Fruit fly (Drosophila melanogaster) whole organism, embryonic: Measurements from ENCODE around the gene CG8563.
A peak's percentile ranks its signal among the peaks of the same experiment; 100 is the strongest.

Source experiments
- Abd-B ChIP-seq: fragments of 200-800 bp; sonication (Bioruptor generic); optimal IDR thresholded peaks from 2 replicates; lab custom pipeline; 2018; ENCODE audit warnings: missing biosample characterization, mild to moderate bottlenecking, missing genetic modification characterization, moderate library complexity
- CG10209 ChIP-seq: fragments of 200-800 bp; sonication (Bioruptor generic); optimal IDR thresholded peaks from 3 replicates; lab custom pipeline; 2017; ENCODE audit warnings: missing biosample characterization, mild to moderate bottlenecking, missing genetic modification characterization, missing genetic modification reagents
- CG12155 ChIP-seq: fragments of 200-800 bp; sonication (Bioruptor generic); optimal IDR thresholded peaks from 3 replicates; lab custom pipeline; 2016; ENCODE audit warnings: missing biosample characterization, missing genetic modification characterization
- CG12942 ChIP-seq: fragments of 200-800 bp; sonication (Bioruptor generic); optimal IDR thresholded peaks from 3 replicates; lab custom pipeline; 2016; ENCODE audit warnings: missing biosample characterization, missing genetic modification characterization
- CG15011 ChIP-seq: fragments of 200-800 bp; sonication (Bioruptor generic); optimal IDR thresholded peaks from 3 replicates; lab custom pipeline; 2018; ENCODE audit warnings: missing biosample characterization, mild to moderate bottlenecking, missing genetic modification characterization
- CG17568 ChIP-seq: fragments of 200-800 bp; sonication (Bioruptor generic); optimal IDR thresholded peaks from 2 replicates; lab custom pipeline; 2018; ENCODE audit warnings: missing biosample characterization, mild to moderate bottlenecking, missing genetic modification characterization, moderate library complexity
- CG2129 ChIP-seq: fragments of 200-800 bp; sonication (Bioruptor generic); IDR thresholded peaks from 2 replicates; pipeline ENCODE4 v1.3.6; 2022; ENCODE audit warnings: missing biosample characterization, missing genetic modification characterization; ENCODE audit not compliant: partially characterized antibody
- CG2202 ChIP-seq: fragments of 200-800 bp; sonication (Bioruptor generic); optimal IDR thresholded peaks from 2 replicates; lab custom pipeline; 2018; ENCODE audit warnings: missing biosample characterization, mild to moderate bottlenecking, missing genetic modification characterization
- CG32772 ChIP-seq: fragments of 200-800 bp; sonication (Bioruptor generic); IDR thresholded peaks from 2 replicates; pipeline ENCODE4 v1.3.6; 2022; ENCODE audit warnings: missing biosample characterization, missing genetic modification characterization
- CG33557 ChIP-seq: fragments of 200-800 bp; sonication (Bioruptor generic); optimal IDR thresholded peaks from 2 replicates; lab custom pipeline; 2019; ENCODE audit warnings: missing biosample characterization, mild to moderate bottlenecking, missing genetic modification characterization, moderate library complexity
- CG42726 ChIP-seq: fragments of 200-800 bp; sonication (Bioruptor generic); IDR thresholded peaks from 2 replicates; pipeline ENCODE4 v1.3.6; 2022; ENCODE audit warnings: missing biosample characterization, missing genetic modification characterization; ENCODE audit not compliant: partially characterized antibody
- CG43689 ChIP-seq: fragments of 200-800 bp; sonication (Bioruptor generic); IDR thresholded peaks from 2 replicates; pipeline ENCODE4 v1.3.6; 2022; ENCODE audit warnings: missing biosample characterization, missing genetic modification characterization
- CG4820 ChIP-seq: fragments of 200-800 bp; sonication (Bioruptor generic); optimal IDR thresholded peaks from 3 replicates; lab custom pipeline; 2016; ENCODE audit warnings: missing biosample characterization, missing genetic modification characterization
- CG5245 ChIP-seq: fragments of 200-800 bp; sonication (Bioruptor generic); optimal IDR thresholded peaks from 3 replicates; lab custom pipeline; 2016; ENCODE audit warnings: missing biosample characterization, missing genetic modification characterization
- CG6272 ChIP-seq: fragments of 200-800 bp; sonication (Bioruptor generic); IDR thresholded peaks from 2 replicates; pipeline ENCODE4 v1.3.6; 2022; ENCODE audit warnings: missing biosample characterization, missing genetic modification characterization
- CG7745 ChIP-seq: fragments of 200-800 bp; sonication (Bioruptor generic); optimal IDR thresholded peaks from 2 replicates; lab custom pipeline; 2018; ENCODE audit warnings: missing biosample characterization, mild to moderate bottlenecking, missing genetic modification characterization, moderate library complexity
- CG8281 ChIP-seq: fragments of 200-800 bp; sonication (Bioruptor generic); optimal IDR thresholded peaks from 2 replicates; lab custom pipeline; 2018; ENCODE audit warnings: missing biosample characterization, mild to moderate bottlenecking, missing genetic modification characterization, moderate library complexity
- CG8290 ChIP-seq, 3 experiments: fragments of 200-800 bp; sonication (Bioruptor generic); optimal IDR thresholded peaks; 2 replicates each; lab custom pipeline; 2016 to 2019; ENCODE audit warnings: missing biosample characterization in 3 of 3, missing genetic modification characterization in 3 of 3, mild to moderate bottlenecking in 2 of 3, moderate library complexity in 1 of 3
- CG8944 ChIP-seq: fragments of 200-800 bp; sonication (Bioruptor generic); optimal IDR thresholded peaks from 3 replicates; lab custom pipeline; 2016; ENCODE audit warnings: missing biosample characterization, missing genetic modification characterization
- Camta ChIP-seq: fragments of 200-800 bp; sonication (Bioruptor generic); optimal IDR thresholded peaks from 2 replicates; lab custom pipeline; 2016; ENCODE audit warnings: missing biosample characterization, missing genetic modification characterization
- Gug ChIP-seq: fragments of 200-800 bp; sonication (Bioruptor generic); IDR thresholded peaks from 4 replicates; pipeline ENCODE4 v1.3.6; 2022; ENCODE audit warnings: missing biosample characterization, missing genetic modification characterization
- Jarid2 ChIP-seq: fragments of 200-800 bp; sonication (Bioruptor generic); optimal IDR thresholded peaks from 3 replicates; lab custom pipeline; 2017; ENCODE audit warnings: mild to moderate bottlenecking, missing biosample characterization, missing genetic modification reagents, missing genetic modification characterization
- Lpt ChIP-seq: fragments of >200 bp; optimal IDR thresholded peaks from 2 replicates; lab custom pipeline; 2018; ENCODE audit warnings: missing biosample characterization, missing genetic modification characterization
- MTF-1 ChIP-seq: fragments of 200-800 bp; sonication (Bioruptor generic); optimal IDR thresholded peaks from 2 replicates; lab custom pipeline; 2018; ENCODE audit warnings: missing biosample characterization, mild to moderate bottlenecking, missing genetic modification characterization, borderline replicate concordance
- Mes4 ChIP-seq: fragments of 200-800 bp; sonication (Bioruptor generic); optimal IDR thresholded peaks from 2 replicates; lab custom pipeline; 2016; ENCODE audit warnings: missing biosample characterization, missing genetic modification characterization
- NK7.1 ChIP-seq: fragments of 200-800 bp; sonication (Bioruptor generic); optimal IDR thresholded peaks from 3 replicates; lab custom pipeline; 2016; ENCODE audit warnings: missing biosample characterization, missing genetic modification characterization
- az2 ChIP-seq: fragments of 200-800 bp; sonication (Bioruptor generic); optimal IDR thresholded peaks from 3 replicates; lab custom pipeline; 2016; ENCODE audit warnings: missing biosample characterization, missing genetic modification characterization
- bcd ChIP-seq: fragments of 200-800 bp; sonication (Bioruptor generic); optimal IDR thresholded peaks from 2 replicates; lab custom pipeline; 2017; ENCODE audit warnings: missing biosample characterization, mild to moderate bottlenecking, missing genetic modification characterization
- caup ChIP-seq: fragments of 200-800 bp; sonication (Bioruptor generic); optimal IDR thresholded peaks from 3 replicates; lab custom pipeline; 2017; ENCODE audit warnings: missing biosample characterization, mild to moderate bottlenecking, missing genetic modification characterization, moderate library complexity; ENCODE audit not compliant: severe bottlenecking
- chm ChIP-seq: fragments of 200-800 bp; sonication (Bioruptor generic); IDR thresholded peaks from 2 replicates; pipeline ENCODE4 v1.3.6; 2022; ENCODE audit warnings: missing biosample characterization, missing genetic modification characterization
- crp ChIP-seq, 2 experiments: fragments of 200-800 bp; sonication (Bioruptor generic); optimal IDR thresholded peaks; 2 replicates in 1 of 2; 3 replicates in 1 of 2; lab custom pipeline; 2017; ENCODE audit warnings: missing biosample characterization in 2 of 2, missing genetic modification characterization in 2 of 2, mild to moderate bottlenecking in 1 of 2, moderate library complexity in 1 of 2
- cwo ChIP-seq: fragments of 200-800 bp; sonication (Bioruptor generic); optimal IDR thresholded peaks from 3 replicates; lab custom pipeline; 2017; ENCODE audit warnings: missing biosample characterization, missing genetic modification characterization, mild to moderate bottlenecking, moderate library complexity, missing genetic modification reagents
- disco-r ChIP-seq: fragments of 200-800 bp; sonication (Bioruptor generic); optimal IDR thresholded peaks from 2 replicates; lab custom pipeline; 2016; ENCODE audit warnings: missing biosample characterization, missing genetic modification characterization
- dpn ChIP-seq, 2 experiments: fragments of 200-800 bp; sonication (Bioruptor generic); optimal IDR thresholded peaks; 3 replicates each; lab custom pipeline; 2016; ENCODE audit warnings: missing biosample characterization in 2 of 2, missing genetic modification characterization in 2 of 2
- gce ChIP-seq: fragments of 200-800 bp; sonication (Bioruptor generic); IDR thresholded peaks from 3 replicates; pipeline ENCODE4 v1.3.6; 2022; ENCODE audit warnings: missing biosample characterization, missing genetic modification characterization
- gcm ChIP-seq: fragments of 200-800 bp; sonication (Bioruptor generic); optimal IDR thresholded peaks from 2 replicates; lab custom pipeline; 2019; ENCODE audit warnings: missing biosample characterization, mild to moderate bottlenecking, missing genetic modification characterization, moderate library complexity
- grau ChIP-seq: fragments of 200-800 bp; optimal IDR thresholded peaks from 3 replicates; lab custom pipeline; 2019; ENCODE audit warnings: missing biosample characterization, mild to moderate bottlenecking, missing genetic modification characterization, moderate library complexity
- jigr1 ChIP-seq: fragments of 200-800 bp; sonication (Bioruptor generic); IDR thresholded peaks from 3 replicates; pipeline ENCODE4 v1.3.6; 2022; ENCODE audit warnings: missing biosample characterization, missing genetic modification characterization
- mam ChIP-seq: fragments of 200-800 bp; sonication (Bioruptor generic); optimal IDR thresholded peaks from 3 replicates; lab custom pipeline; 2016; ENCODE audit warnings: missing biosample characterization, missing genetic modification characterization
- nerfin-2 ChIP-seq: fragments of 200-800 bp; sonication (Bioruptor generic); IDR thresholded peaks from 2 replicates; pipeline ENCODE4 v1.3.6; 2022; ENCODE audit warnings: missing biosample characterization, missing genetic modification characterization; ENCODE audit not compliant: partially characterized antibody
- pan ChIP-seq, 4 experiments: fragments of >200 bp in 3 of 4; fragments of 200-800 bp in 1 of 4; sonication (Bioruptor generic) in 1 of 4; optimal IDR thresholded peaks in 3 of 4; IDR thresholded peaks in 1 of 4; 2 replicates each; pipeline versions ENCODE4 v1.3.6 to Lab custom; 2017 to 2022; ENCODE audit warnings: missing biosample characterization in 2 of 4, missing genetic modification characterization in 2 of 4, mixed read lengths in 1 of 4
- peb ChIP-seq: fragments of 200-800 bp; sonication (Bioruptor generic); IDR thresholded peaks from 2 replicates; pipeline ENCODE4 v1.3.6; 2022; ENCODE audit warnings: missing biosample characterization, missing genetic modification characterization
- pros ChIP-seq: fragments of 200-800 bp; sonication (Bioruptor generic); optimal IDR thresholded peaks from 3 replicates; lab custom pipeline; 2019; ENCODE audit warnings: missing biosample characterization, mild to moderate bottlenecking, missing genetic modification characterization, moderate library complexity
- ranshi ChIP-seq: fragments of 200-800 bp; sonication (Bioruptor generic); IDR thresholded peaks from 2 replicates; pipeline ENCODE4 v1.3.6; 2022; ENCODE audit warnings: missing biosample characterization, missing genetic modification characterization
- sug ChIP-seq: fragments of 200-800 bp; optimal IDR thresholded peaks from 2 replicates; lab custom pipeline; 2019; ENCODE audit warnings: missing biosample characterization, mild to moderate bottlenecking, missing genetic modification characterization, moderate library complexity
- tll ChIP-seq, 2 experiments: fragments of 200-800 bp in 1 of 2; fragments of >200 bp in 1 of 2; sonication (Bioruptor generic) in 1 of 2; optimal IDR thresholded peaks; 2 replicates each; lab custom pipeline; 2017 to 2019; ENCODE audit warnings: missing biosample characterization in 2 of 2, missing genetic modification characterization in 2 of 2, mild to moderate bottlenecking in 1 of 2, moderate library complexity in 1 of 2
- tx ChIP-seq: fragments of 200-800 bp; sonication (Bioruptor generic); optimal IDR thresholded peaks from 2 replicates; lab custom pipeline; 2016; ENCODE audit warnings: missing biosample characterization, missing genetic modification characterization
- usp ChIP-seq: fragments of >200 bp; optimal IDR thresholded peaks from 2 replicates; lab custom pipeline; 2017; ENCODE audit warnings: missing biosample characterization, missing genetic modification characterization
- zf30C ChIP-seq: fragments of 200-800 bp; sonication (Bioruptor generic); optimal IDR thresholded peaks from 3 replicates; lab custom pipeline; 2018; ENCODE audit warnings: missing biosample characterization, mild to moderate bottlenecking, missing genetic modification characterization

CG8563 gene

DNA sequence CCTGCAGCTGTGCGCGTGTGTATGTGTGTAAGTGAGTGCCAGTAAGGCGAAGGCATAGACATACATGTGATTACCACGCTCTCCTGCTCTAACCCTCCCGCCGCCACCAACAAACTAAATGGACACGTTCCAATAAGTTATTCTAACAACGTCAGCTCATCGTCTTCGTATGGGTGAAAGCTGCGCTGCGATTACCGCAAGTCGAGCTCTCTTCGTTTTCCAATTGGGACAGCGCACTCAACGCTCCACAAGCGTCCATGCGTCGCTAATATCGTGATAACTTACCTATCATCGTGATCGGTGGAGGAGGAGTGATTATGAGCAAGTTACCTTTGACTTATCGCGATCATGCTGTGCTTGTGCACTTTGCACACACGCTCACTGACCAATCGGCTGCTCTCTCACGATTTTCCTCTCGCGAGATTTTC lies 29.4 kb upstream of the CG8563 start (continued):
- no peak for TF ChIP-seq CG12155 (GFP tag; lab: Kevin White, UChicago)
- TF ChIP-seq CG8281 (tag; lab: Kevin White, UChicago): no peak
- TF ChIP-seq CG7745 (tag; lab: Kevin White, UChicago): no peak
- TF ChIP-seq usp (GFP tag; lab: Kevin White, UChicago): no peak
- TF ChIP-seq Mes4 (GFP tag; lab: Kevin White, UChicago): no peak
- TF ChIP-seq NK7.1 (GFP tag; lab: Kevin White, UChicago): no peak
- TF ChIP-seq CG5245 (GFP tag; lab: Kevin White, UChicago): peak; percentile 2
- TF ChIP-seq CG15011 (GFP tag; lab: Kevin White, UChicago): no peak
- TF ChIP-seq nerfin-2: no peak
- no peak for TF ChIP-seq CG2202 (tag; lab: Kevin White, UChicago)
- TF ChIP-seq jigr1 (GFP tag; lab: Robert Waterston, UW): no peak
- TF ChIP-seq grau: no peak
- TF ChIP-seq CG4820: peak; percentile 98
- peak; percentile 69 for TF ChIP-seq pros (GFP tag; lab: Kevin White, UChicago)
- TF ChIP-seq CG43689 (GFP tag; lab: Robert Waterston, UW): no peak
- no peak for TF ChIP-seq tx (GFP tag; lab: Kevin White, UChicago)
- no peak for TF ChIP-seq bcd (GFP tag; lab: Kevin White, UChicago)
- no peak for TF ChIP-seq CG42726 (GFP tag; lab: Robert Waterston, UW)
- peak; percentile 47; the same call in 1 of the 3 replicates for TF ChIP-seq gce
- TF ChIP-seq CG8290 (GFP tag; optimal IDR thresholded peaks at IDR 0.05; lab: Kevin White, UChicago): no peak
- peak in 1 of 2 experiments; percentile 8 for TF ChIP-seq CG8290 (tag; optimal IDR thresholded peaks at IDR 0.05; lab: Kevin White, UChicago)
- no peak for TF ChIP-seq CG2129 (GFP tag; lab: Robert Waterston, UW)
- TF ChIP-seq chm: no peak
- no peak for TF ChIP-seq CG6272 (GFP tag; lab: Robert Waterston, UW)
- no peak for TF ChIP-seq Jarid2 (GFP tag; lab: Kevin White, UChicago)
- TF ChIP-seq Camta: no peak
- no peak for TF ChIP-seq CG10209 (GFP tag; lab: Kevin White, UChicago)
- no peak for TF ChIP-seq mam
- no peak for TF ChIP-seq Gug (GFP tag; lab: Robert Waterston, UW)
- TF ChIP-seq cwo (GFP tag; lab: Kevin White, UChicago): peak; percentile 71
- no peak for TF ChIP-seq CG33557 (GFP tag; lab: Kevin White, UChicago)
- TF ChIP-seq crp (GFP tag; optimal IDR thresholded peaks at IDR 0.05; lab: Kevin White, UChicago): no peak
- no peak for TF ChIP-seq gcm (GFP tag; lab: Kevin White, UChicago)
- TF ChIP-seq MTF-1 (GFP tag; lab: Kevin White, UChicago): no peak
- TF ChIP-seq ranshi (GFP tag; lab: Robert Waterston, UW): no peak; the same call in 1 of the 2 replicates
- no peak for TF ChIP-seq CG17568 (GFP tag; lab: Kevin White, UChicago)
- no peak for TF ChIP-seq CG12942 (GFP tag; lab: Kevin White, UChicago)
- TF ChIP-seq dpn (GFP tag; optimal IDR thresholded peaks at IDR 0.05; lab: Kevin White, UChicago): no peak
- TF ChIP-seq tll (GFP tag; optimal IDR thresholded peaks at IDR 0.05; lab: Kevin White, UChicago): no peak
- no peak for TF ChIP-seq Lpt (GFP tag; lab: Kevin White, UChicago)
- TF ChIP-seq sug (tag; lab: Kevin White, UChicago): no peak
- TF ChIP-seq disco-r: no peak
- TF ChIP-seq caup (GFP tag; lab: Kevin White, UChicago): no peak
- no peak for TF ChIP-seq az2 (GFP tag; lab: Kevin White, UChicago)
- no peak for TF ChIP-seq CG8944
- TF ChIP-seq Abd-B: no peak
- no peak for TF ChIP-seq CG32772 (GFP tag; lab: Robert Waterston, UW)
- TF ChIP-seq zf30C (GFP tag; lab: Kevin White, UChicago): no peak
- TF ChIP-seq peb (GFP tag; lab: Robert Waterston, UW): no peak
- no peak for TF ChIP-seq pan (optimal IDR thresholded peaks at IDR 0.05; lab: Kevin White, UChicago)
- peak in 1 of 2 experiments; percentile 56 for TF ChIP-seq pan (GFP tag; optimal IDR thresholded peaks at IDR 0.05 in 1 of 2, IDR thresholded peaks at IDR 0.05 in 1 of 2)
